Fruit fly (Drosophila melanogaster) whole organism, prepupa: ENCODE measurements around the gene VhaSFD.

ENCODE experiments used
- Blimp-1 ChIP-seq: fragments of 200-800 bp; sonication (Bioruptor generic); optimal IDR thresholded peaks from 3 replicates; lab custom pipeline; 2017; ENCODE audit warnings: missing biosample characterization, missing genetic modification characterization, mild to moderate bottlenecking, moderate library complexity, missing genetic modification reagents
- CG10631 ChIP-seq: fragments of 200-800 bp; sonication (Bioruptor generic); optimal IDR thresholded peaks from 2 replicates; lab custom pipeline; 2016; ENCODE audit warnings: missing biosample characterization, missing genetic modification characterization
- CG10669 ChIP-seq: fragments of 200-800 bp; sonication (Bioruptor generic); optimal IDR thresholded peaks from 3 replicates; lab custom pipeline; 2018; ENCODE audit warnings: missing biosample characterization, mild to moderate bottlenecking, missing genetic modification characterization, moderate library complexity
- CG11762 ChIP-seq: fragments of 200-800 bp; sonication (Bioruptor generic); optimal IDR thresholded peaks from 3 replicates; lab custom pipeline; 2016; ENCODE audit warnings: missing biosample characterization, missing genetic modification characterization; ENCODE audit not compliant: insufficient read depth
- CG11902 ChIP-seq: fragments of 200-800 bp; sonication (Bioruptor generic); optimal IDR thresholded peaks from 3 replicates; lab custom pipeline; 2016; ENCODE audit warnings: missing biosample characterization, missing genetic modification characterization
- CG1621 ChIP-seq: fragments of 200-800 bp; sonication (Bioruptor generic); optimal IDR thresholded peaks from 3 replicates; lab custom pipeline; 2018; ENCODE audit warnings: missing biosample characterization, mild to moderate bottlenecking, missing genetic modification characterization
- CG16779 ChIP-seq: fragments of 200-800 bp; sonication (Bioruptor generic); optimal IDR thresholded peaks from 3 replicates; lab custom pipeline; 2017; ENCODE audit warnings: missing biosample characterization, mild to moderate bottlenecking, missing genetic modification characterization
- CG31627 ChIP-seq: fragments of 200-800 bp; sonication (Bioruptor generic); optimal IDR thresholded peaks from 3 replicates; lab custom pipeline; 2016; ENCODE audit warnings: missing biosample characterization, missing genetic modification characterization
- CG32006 ChIP-seq: fragments of 200-800 bp; sonication (Bioruptor generic); optimal IDR thresholded peaks from 3 replicates; lab custom pipeline; 2017; ENCODE audit warnings: missing biosample characterization, mild to moderate bottlenecking, missing genetic modification characterization
- CG4318 ChIP-seq: fragments of 200-800 bp; sonication (Bioruptor generic); optimal IDR thresholded peaks from 3 replicates; lab custom pipeline; 2017; ENCODE audit warnings: missing biosample characterization, mild to moderate bottlenecking, missing genetic modification characterization
- CG6163 ChIP-seq: fragments of 200-800 bp; sonication (Bioruptor generic); IDR thresholded peaks from 3 replicates; pipeline ENCODE4 v1.3.6; 2022; ENCODE audit warnings: missing biosample characterization, missing genetic modification characterization
- CG6276 ChIP-seq: fragments of 200-800 bp; sonication (Bioruptor generic); optimal IDR thresholded peaks from 2 replicates; lab custom pipeline; 2017; ENCODE audit warnings: missing biosample characterization, mild to moderate bottlenecking, missing genetic modification characterization
- CG6792 ChIP-seq: fragments of 200-800 bp; sonication (Bioruptor generic); optimal IDR thresholded peaks from 3 replicates; lab custom pipeline; 2016; ENCODE audit warnings: missing biosample characterization, missing genetic modification characterization
- CG6808 ChIP-seq: fragments of 200-800 bp; sonication (Bioruptor generic); optimal IDR thresholded peaks from 3 replicates; lab custom pipeline; 2017; ENCODE audit warnings: missing biosample characterization, missing genetic modification characterization, mild to moderate bottlenecking, moderate library complexity, missing genetic modification reagents
- CG6854 ChIP-seq: fragments of 200-800 bp; sonication (Bioruptor generic); optimal IDR thresholded peaks from 2 replicates; lab custom pipeline; 2017; ENCODE audit warnings: missing biosample characterization, mild to moderate bottlenecking, missing genetic modification characterization
- CG8119 ChIP-seq: fragments of 200-800 bp; sonication (Bioruptor generic); IDR thresholded peaks from 3 replicates; pipeline ENCODE4 v1.3.6; 2022; ENCODE audit warnings: missing biosample characterization, missing genetic modification characterization
- CG8632 ChIP-seq: fragments of 200-800 bp; sonication (Bioruptor generic); optimal IDR thresholded peaks from 3 replicates; lab custom pipeline; 2016; ENCODE audit warnings: missing biosample characterization, missing genetic modification characterization
- CG9139 ChIP-seq: fragments of 200-800 bp; sonication (Bioruptor generic); optimal IDR thresholded peaks from 3 replicates; lab custom pipeline; 2017; ENCODE audit warnings: missing biosample characterization, mild to moderate bottlenecking, missing genetic modification characterization
- Eip75B ChIP-seq: fragments of 200-800 bp; sonication (Bioruptor generic); optimal IDR thresholded peaks from 3 replicates; lab custom pipeline; 2016; ENCODE audit warnings: missing biosample characterization, missing genetic modification characterization
- Eip78C ChIP-seq: fragments of 200-800 bp; sonication (Bioruptor generic); peaks from one replicate; lab custom pipeline; 2016; ENCODE audit warnings: missing biosample characterization, missing genetic modification characterization
- Eip93F ChIP-seq: fragments of 200-800 bp; sonication (Bioruptor generic); optimal IDR thresholded peaks from 2 replicates; lab custom pipeline; 2016; ENCODE audit warnings: missing biosample characterization, mild to moderate bottlenecking, missing genetic modification characterization
- Ets21C ChIP-seq: fragments of 200-800 bp; sonication (Bioruptor generic); optimal IDR thresholded peaks from 3 replicates; lab custom pipeline; 2016; ENCODE audit warnings: missing biosample characterization, missing genetic modification characterization
- Ets96B ChIP-seq: fragments of 200-800 bp; optimal IDR thresholded peaks from 2 replicates; lab custom pipeline; 2019; ENCODE audit warnings: missing biosample characterization, mild to moderate bottlenecking, missing genetic modification characterization, moderate library complexity
- Gug ChIP-seq: fragments of 200-800 bp; sonication (Bioruptor generic); IDR thresholded peaks from 2 replicates; pipeline ENCODE4 v1.3.6; 2022; ENCODE audit warnings: missing biosample characterization, missing genetic modification characterization
- Hr38 ChIP-seq: sonication (Bioruptor generic); optimal IDR thresholded peaks from 2 replicates; lab custom pipeline; 2016; ENCODE audit warnings: missing biosample characterization, missing genetic modification characterization
- Hr39 ChIP-seq: fragments of 200-800 bp; sonication (Bioruptor generic); optimal IDR thresholded peaks from 2 replicates; lab custom pipeline; 2016; ENCODE audit warnings: missing biosample characterization, missing genetic modification characterization
- Hr4 ChIP-seq: fragments of 200-800 bp; sonication (Bioruptor generic); optimal IDR thresholded peaks from 3 replicates; lab custom pipeline; 2016; ENCODE audit warnings: missing biosample characterization, missing genetic modification characterization
- Lpt ChIP-seq: fragments of 200-800 bp; sonication (Bioruptor generic); optimal IDR thresholded peaks from 3 replicates; lab custom pipeline; 2016; ENCODE audit warnings: missing biosample characterization, missing genetic modification characterization
- Met ChIP-seq: fragments of 200-800 bp; sonication (Bioruptor generic); optimal IDR thresholded peaks from 3 replicates; lab custom pipeline; 2016; ENCODE audit warnings: missing biosample characterization, missing genetic modification characterization
- Sox14 ChIP-seq: fragments of 200-800 bp; sonication (Bioruptor generic); optimal IDR thresholded peaks from 3 replicates; lab custom pipeline; 2016; ENCODE audit warnings: missing biosample characterization, missing genetic modification characterization
- achi ChIP-seq: fragments of 200-800 bp; sonication (Bioruptor generic); optimal IDR thresholded peaks from 3 replicates; lab custom pipeline; 2016; ENCODE audit warnings: missing biosample characterization, missing genetic modification characterization
- cyc ChIP-seq: fragments of 200-800 bp; sonication (Bioruptor generic); optimal IDR thresholded peaks from 3 replicates; lab custom pipeline; 2016; ENCODE audit warnings: missing biosample characterization, missing genetic modification characterization
- dac ChIP-seq: fragments of 200-800 bp; sonication (Bioruptor generic); optimal IDR thresholded peaks from 2 replicates; lab custom pipeline; 2017; ENCODE audit warnings: missing biosample characterization, mild to moderate bottlenecking, missing genetic modification characterization
- esn ChIP-seq: fragments of 200-800 bp; sonication (Bioruptor generic); optimal IDR thresholded peaks from 2 replicates; lab custom pipeline; 2016; ENCODE audit warnings: missing biosample characterization, mild to moderate bottlenecking, missing genetic modification characterization, moderate library complexity
- fd85E ChIP-seq: fragments of 200-800 bp; sonication (Bioruptor generic); optimal IDR thresholded peaks from 3 replicates; lab custom pipeline; 2016; ENCODE audit warnings: missing biosample characterization, missing genetic modification characterization
- fkh ChIP-seq: fragments of 200-800 bp; sonication (Bioruptor generic); optimal IDR thresholded peaks from 3 replicates; lab custom pipeline; 2017; ENCODE audit warnings: missing biosample characterization, mild to moderate bottlenecking, missing genetic modification characterization, moderate library complexity
- lz ChIP-seq: fragments of 200-800 bp; sonication (Bioruptor generic); optimal IDR thresholded peaks from 3 replicates; lab custom pipeline; 2016; ENCODE audit warnings: missing biosample characterization, missing genetic modification characterization
- net ChIP-seq: fragments of 200-800 bp; sonication (Bioruptor generic); optimal IDR thresholded peaks from 3 replicates; lab custom pipeline; 2016; ENCODE audit warnings: missing biosample characterization, missing genetic modification characterization
- pdm3 ChIP-seq: fragments of 200-800 bp; sonication (Bioruptor generic); optimal IDR thresholded peaks from 3 replicates; lab custom pipeline; 2016; ENCODE audit warnings: missing biosample characterization, missing genetic modification characterization
- spab ChIP-seq: fragments of 200-800 bp; sonication (Bioruptor generic); optimal IDR thresholded peaks from 2 replicates; lab custom pipeline; 2017; ENCODE audit warnings: missing biosample characterization, mild to moderate bottlenecking, missing genetic modification characterization, missing genetic modification reagents
- ss ChIP-seq, 2 experiments: fragments of 200-800 bp; sonication (Bioruptor generic); optimal IDR thresholded peaks; 2 replicates in 1 of 2; 3 replicates in 1 of 2; lab custom pipeline; 2017 to 2018; ENCODE audit warnings: mild to moderate bottlenecking in 2 of 2, missing biosample characterization in 2 of 2, missing genetic modification characterization in 2 of 2, moderate library complexity in 1 of 2
- svp ChIP-seq: fragments of 200-800 bp; sonication (Bioruptor generic); peaks from one replicate; lab custom pipeline; 2016; ENCODE audit warnings: missing biosample characterization, missing genetic modification characterization
- topi ChIP-seq: fragments of 200-800 bp; sonication (Bioruptor generic); optimal IDR thresholded peaks from 3 replicates; lab custom pipeline; 2016; ENCODE audit warnings: missing biosample characterization, missing genetic modification characterization

VhaSFD gene

dm6 chr2L:16703753-16704152, 23.9 kb downstream of the VhaSFD start (continued):
- TF ChIP-seq Gug (GFP tag; lab: Robert Waterston, UW) = no peak
- no peak for TF ChIP-seq Met
- no peak for TF ChIP-seq fkh (GFP tag; lab: Kevin White, UChicago)
- TF ChIP-seq CG10669 = no peak
- no peak for TF ChIP-seq Lpt (GFP tag; lab: Kevin White, UChicago)
- TF ChIP-seq spab = no peak
- peak; percentile 60 for TF ChIP-seq topi

dm6 chr2L:16703008-16703510, 24.6 kb downstream of the VhaSFD start:
- TF ChIP-seq fkh (GFP tag; lab: Kevin White, UChicago) (peak; percentile 42), Eip78C (GFP tag; lab: Kevin White, UChicago) (peak; percentile 44), Eip93F (GFP tag; lab: Kevin White, UChicago) (no peak)

dm6 chr2L:16690619-16690908, 37.1 kb downstream of the VhaSFD start:
- peak; percentile 22 for TF ChIP-seq fkh (GFP tag; lab: Kevin White, UChicago)
- TF ChIP-seq esn = no peak
- peak; percentile 14 for TF ChIP-seq Eip93F (GFP tag; lab: Kevin White, UChicago)
- TF ChIP-seq Ets96B (tag; lab: Kevin White, UChicago) = no peak
- no peak for TF ChIP-seq CG4318 (GFP tag; lab: Kevin White, UChicago)

- TF ChIP-seq CG31627 (GFP tag; lab: Kevin White, UChicago) (peak; percentile 51), CG10669 (no peak), net (GFP tag; lab: Kevin White, UChicago) (peak; percentile 52), svp (no peak), Ets96B (tag; lab: Kevin White, UChicago) (peak; percentile 68), CG6808 (GFP tag; lab: Kevin White, UChicago) (peak; percentile 2), CG6792 (peak; percentile 20), lz (GFP tag; lab: Kevin White, UChicago) (peak; percentile 61), CG6163 (GFP tag; lab: Robert Waterston, UW) (peak; percentile 25; the same call in 1 of the 3 replicates), CG9139 (GFP tag; lab: Kevin White, UChicago) (peak; percentile 59), fd85E (GFP tag; lab: Kevin White, UChicago) (no peak), CG6854 (no peak), topi (peak; percentile 68), esn (peak; percentile 72), CG8119 (GFP tag; lab: Robert Waterston, UW) (0 out of 3 replicates have a peak, but pooled peaks have one; percentile 32), pdm3 (GFP tag; lab: Kevin White, UChicago) (peak; percentile 54), Ets21C (GFP tag; lab: Kevin White, UChicago) (peak; percentile 54), Hr38 (GFP tag; lab: Kevin White, UChicago) (no peak), cyc (GFP tag; lab: Kevin White, UChicago) (peak; percentile 49), CG10631 (GFP tag; lab: Kevin White, UChicago) (peak; percentile 52), Eip75B (GFP tag; lab: Kevin White, UChicago) (peak; percentile 11), Hr39 (peak; percentile 68), CG16779 (tag; lab: Kevin White, UChicago) (peak; percentile 6), CG1621 (tag; lab: Kevin White, UChicago) (no peak), Sox14 (GFP tag; lab: Kevin White, UChicago) (peak; percentile 73), Hr4 (peak; percentile 39), CG32006 (peak; percentile 73), Eip78C (GFP tag; lab: Kevin White, UChicago) (peak; percentile 93), CG11762 (GFP tag; lab: Kevin White, UChicago) (no peak), Blimp-1 (GFP tag; lab: Kevin White, UChicago) (no peak), spab (no peak), Gug (GFP tag; lab: Robert Waterston, UW) (no peak), CG6276 (peak; percentile 20), ss (GFP tag; optimal IDR thresholded peaks at IDR 0.05; lab: Kevin White, UChicago) (peak; percentile 39 to 42), achi (GFP tag; lab: Kevin White, UChicago) (peak; percentile 43), dac (no peak), CG8632 (peak; percentile 52), CG11902 (GFP tag; lab: Kevin White, UChicago) (no peak), Met (peak; percentile 44)
Observed at dm6 chr2L:16689800-16690618, 37.6 kb downstream of the VhaSFD start.
